Worm (Caenorhabditis elegans) whole organism, L1 larva: Measurements from ENCODE around the gene srbc-66.
"Not testable (repeated sequence)": the region's sequence is repeated elsewhere in the genome, so short reads cannot be mapped to it uniquely, and the experiment has no call there.

Source experiments
- ceh-8 ChIP-seq: fragments of 200-800 bp; sonication (Bioruptor generic); optimal IDR thresholded peaks from 2 replicates; lab custom pipeline; 2018; ENCODE audit warnings: mild to moderate bottlenecking, missing genetic modification characterization, moderate library complexity, missing compliant biosample characterization
- dpl-1 ChIP-seq, 3 experiments: fragments of 150-350 bp in 2 of 3; sonication (generic microtip) in 1 of 3; optimal IDR thresholded peaks; 2 replicates each; lab custom pipeline; 2014 to 2017; ENCODE audit warnings: missing biosample characterization in 3 of 3, missing genetic modification characterization in 3 of 3, missing genetic modification reagents in 3 of 3
- irx-1 ChIP-seq: sonication (generic microtip); optimal IDR thresholded peaks from 2 replicates; lab custom pipeline; 2016; ENCODE audit warnings: missing genetic modification characterization, missing compliant biosample characterization
- nhr-237 ChIP-seq: fragments of 150-350 bp; optimal IDR thresholded peaks from 2 replicates; lab custom pipeline; 2014; ENCODE audit warnings: missing biosample characterization, missing genetic modification characterization
- unc-86 ChIP-seq: sonication (generic microtip); optimal IDR thresholded peaks from 2 replicates; lab custom pipeline; 2016; ENCODE audit warnings: missing genetic modification characterization, missing compliant biosample characterization

DNA sequence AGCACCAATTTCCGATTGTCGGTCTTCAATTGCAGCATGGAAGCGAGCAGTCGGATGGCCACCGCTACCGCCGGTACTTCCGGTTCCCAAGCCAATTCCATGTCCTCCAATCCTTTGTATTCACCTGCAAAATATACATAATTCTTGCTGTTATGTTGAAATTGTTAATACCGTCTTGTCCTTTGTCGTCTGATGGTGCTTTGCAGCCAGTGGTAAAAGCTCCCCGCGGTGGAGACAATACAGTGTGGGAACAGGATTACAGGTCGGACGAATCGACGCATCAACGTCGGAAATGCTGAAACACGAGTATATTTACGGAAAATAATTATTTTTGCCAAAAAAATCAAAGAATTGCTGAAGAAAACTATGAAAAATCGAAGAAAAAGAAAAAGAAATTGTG is 33.8 kb downstream of the srbc-66 start, which contains the start of gene T24A6.17:
- TF ChIP-seq dpl-1 (GFP tag; optimal IDR thresholded peaks at IDR 0.05; lab: Kevin White, UChicago); unc-86 (tag; lab: Kevin White, UChicago); irx-1; nhr-237 (tag; lab: Kevin White, UChicago); ceh-8 (GFP tag; lab: Kevin White, UChicago): not testable (repeated sequence)
